Worm (Caenorhabditis elegans): ENCODE measurements around the gene spp-6.

DNA sequence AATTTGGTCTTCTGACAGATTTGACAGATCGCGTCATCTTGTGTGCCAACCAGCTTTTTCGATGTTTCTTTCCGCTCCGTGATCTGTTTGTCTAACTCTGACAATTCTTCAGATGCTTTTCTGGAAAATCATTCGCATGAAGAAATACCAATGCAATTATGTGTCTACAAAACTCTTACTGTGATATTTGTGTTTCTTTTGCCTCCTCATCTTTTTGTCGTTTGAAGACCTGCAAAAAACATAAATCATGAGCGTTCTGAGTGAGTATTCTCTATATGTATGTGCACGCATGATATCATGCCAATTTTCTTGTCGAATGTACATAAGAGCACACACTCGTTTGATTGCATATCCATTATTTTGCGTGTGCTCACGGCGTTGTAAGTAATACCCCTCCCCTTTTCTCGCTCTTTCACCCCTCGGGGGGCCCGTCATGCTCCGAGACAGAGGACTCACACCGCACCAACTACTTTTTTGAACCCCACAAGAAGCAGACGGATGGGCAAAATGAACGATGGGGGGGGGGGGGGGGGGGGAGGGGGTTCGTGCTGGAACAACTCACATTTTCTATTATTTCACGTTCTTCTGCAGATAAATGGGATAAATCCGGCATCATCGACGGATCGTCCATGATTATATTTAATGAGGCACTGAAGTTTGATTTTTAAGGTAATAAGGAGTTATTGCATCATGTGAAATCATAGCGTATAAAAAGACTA is 37.3 kb upstream of the spp-6 start, which contains the start of gene unc-10:
- TF ChIP-seq aly-2 (tag; optimal IDR thresholded peaks at IDR 0.05), result no peak
- no peak for TF ChIP-seq mdl-1 (tag; optimal IDR thresholded peaks at IDR 0.05)
- TF ChIP-seq sea-2 (GFP tag; optimal IDR thresholded peaks at IDR 0.05), result no peak
- no peak for TF ChIP-seq nhr-28 (tag; optimal IDR thresholded peaks at IDR 0.05)
- no peak for TF ChIP-seq skn-1 (tag; optimal IDR thresholded peaks at IDR 0.05)
- TF ChIP-seq ztf-4 (tag; optimal IDR thresholded peaks at IDR 0.05), result no peak
- no peak for TF ChIP-seq ztf-11 (tag; optimal IDR thresholded peaks at IDR 0.05)
- TF ChIP-seq daf-12 (tag; optimal IDR thresholded peaks at IDR 0.05), result no peak
- no peak for TF ChIP-seq snpc-4 (tag; optimal IDR thresholded peaks at IDR 0.05)
- no peak for TF ChIP-seq ZK546.5 (tag; optimal IDR thresholded peaks at IDR 0.05)
- TF ChIP-seq unc-62 (GFP tag; optimal IDR thresholded peaks at IDR 0.05), result no peak

All from whole organism, L3 larva.